Worm (Caenorhabditis elegans) whole organism, late embryonic: ENCODE measurements around the gene pcp-1.
A peak's percentile ranks its signal among the peaks of the same experiment; 100 is the strongest.

Experiments
- C08G9.2 ChIP-seq: sonication (generic microtip); optimal IDR thresholded peaks from 2 replicates; lab custom pipeline; 2016; ENCODE audit warnings: mild to moderate bottlenecking, missing genetic modification characterization, moderate library complexity, missing compliant biosample characterization
- K02D7.2 ChIP-seq: sonication (generic microtip); optimal IDR thresholded peaks from 2 replicates; lab custom pipeline; 2017; ENCODE audit warnings: mild to moderate bottlenecking, missing genetic modification characterization, missing compliant biosample characterization
- K09A11.1 ChIP-seq: sonication (generic microtip); optimal IDR thresholded peaks from 2 replicates; lab custom pipeline; 2017; ENCODE audit warnings: antibody characterized with exemption, mild to moderate bottlenecking, missing genetic modification characterization, missing compliant biosample characterization; ENCODE audit not compliant: insufficient read depth
- T23F11.4 ChIP-seq: fragments of 200-800 bp; sonication (Bioruptor generic); optimal IDR thresholded peaks from 2 replicates; lab custom pipeline; 2018; ENCODE audit warnings: mild to moderate bottlenecking, missing genetic modification characterization, missing compliant biosample characterization
- Y22D7AL.16 ChIP-seq: sonication (generic microtip); optimal IDR thresholded peaks from 2 replicates; lab custom pipeline; 2016; ENCODE audit warnings: missing genetic modification characterization, missing compliant biosample characterization
- ceh-14 ChIP-seq: sonication (generic microtip); optimal IDR thresholded peaks from 2 replicates; lab custom pipeline; 2016; ENCODE audit warnings: missing genotype, missing genetic modification characterization, missing compliant biosample characterization
- ceh-18 ChIP-seq: sonication (generic microtip); optimal IDR thresholded peaks from 2 replicates; lab custom pipeline; 2016; ENCODE audit warnings: missing genetic modification characterization, missing compliant biosample characterization
- ceh-19 ChIP-seq: fragments of 200-800 bp; sonication (Bioruptor generic); optimal IDR thresholded peaks from 2 replicates; lab custom pipeline; 2018; ENCODE audit warnings: mild to moderate bottlenecking, missing genetic modification characterization, missing compliant biosample characterization
- ceh-24 ChIP-seq: sonication (generic microtip); optimal IDR thresholded peaks from 2 replicates; lab custom pipeline; 2016; ENCODE audit warnings: mild to moderate bottlenecking, missing genetic modification characterization, missing compliant biosample characterization
- ceh-30 ChIP-seq: fragments of 150-350 bp; optimal IDR thresholded peaks from 2 replicates; lab custom pipeline; 2014; ENCODE audit warnings: missing biosample characterization, missing genetic modification characterization
- ceh-34 ChIP-seq: sonication (generic microtip); optimal IDR thresholded peaks from 2 replicates; lab custom pipeline; 2016; ENCODE audit warnings: mild to moderate bottlenecking, missing genetic modification characterization, missing compliant biosample characterization
- ceh-45 ChIP-seq: fragments of 200-800 bp; sonication (Bioruptor generic); IDR thresholded peaks from 2 replicates; pipeline ENCODE4 v1.3.6; 2022; ENCODE audit warnings: missing genetic modification reagents, missing genetic modification characterization, missing compliant biosample characterization
- ceh-48 ChIP-seq: sonication (generic microtip); optimal IDR thresholded peaks from 2 replicates; lab custom pipeline; 2016; ENCODE audit warnings: missing genetic modification characterization, inconsistent platforms, missing compliant biosample characterization
- ceh-6 ChIP-seq: fragments of 200-800 bp; sonication (Bioruptor generic); optimal IDR thresholded peaks from 2 replicates; lab custom pipeline; 2018; ENCODE audit warnings: mild to moderate bottlenecking, missing genetic modification characterization, missing compliant biosample characterization
- ceh-9 ChIP-seq: sonication (generic microtip); optimal IDR thresholded peaks from 2 replicates; lab custom pipeline; 2016; ENCODE audit warnings: mild to moderate bottlenecking, missing genetic modification characterization, inconsistent platforms, missing compliant biosample characterization
- dmd-4 ChIP-seq: sonication (generic microtip); optimal IDR thresholded peaks from 2 replicates; lab custom pipeline; 2016; ENCODE audit warnings: borderline replicate concordance, missing genetic modification characterization, missing compliant biosample characterization
- elt-2 ChIP-seq: sonication (generic microtip); optimal IDR thresholded peaks from 2 replicates; lab custom pipeline; 2016; ENCODE audit warnings: missing genetic modification reagents, missing genetic modification characterization, missing compliant biosample characterization
- fax-1 ChIP-seq: sonication (generic microtip); optimal IDR thresholded peaks from 2 replicates; lab custom pipeline; 2016; ENCODE audit warnings: missing genotype, missing genetic modification characterization, missing compliant biosample characterization
- fkh-10 ChIP-seq: fragments of 150-350 bp; optimal IDR thresholded peaks from 2 replicates; lab custom pipeline; 2014; ENCODE audit warnings: missing biosample characterization, missing genetic modification reagents, missing genetic modification characterization
- fkh-6 ChIP-seq: sonication (generic microtip); optimal IDR thresholded peaks from 2 replicates; lab custom pipeline; 2016; ENCODE audit warnings: missing genetic modification characterization, missing compliant biosample characterization
- hlh-15 ChIP-seq: sonication (generic microtip); optimal IDR thresholded peaks from 2 replicates; lab custom pipeline; 2016; ENCODE audit warnings: missing genetic modification characterization, missing compliant biosample characterization
- lin-11 ChIP-seq: fragments of 200-800 bp; sonication (Bioruptor generic); optimal IDR thresholded peaks from 2 replicates; lab custom pipeline; 2018; ENCODE audit warnings: mild to moderate bottlenecking, missing genetic modification characterization, missing compliant biosample characterization
- nfya-1 ChIP-seq: sonication (generic microtip); optimal IDR thresholded peaks from 2 replicates; lab custom pipeline; 2017; ENCODE audit warnings: missing genetic modification characterization, mild to moderate bottlenecking, missing compliant biosample characterization, antibody characterized with exemption, moderate library complexity
- odd-2 ChIP-seq: sonication (generic microtip); optimal IDR thresholded peaks from 2 replicates; lab custom pipeline; 2017; ENCODE audit warnings: antibody characterized with exemption, mild to moderate bottlenecking, missing genetic modification characterization, missing compliant biosample characterization
- pat-9 ChIP-seq: fragments of 200-800 bp; sonication (Bioruptor generic); optimal IDR thresholded peaks from 2 replicates; lab custom pipeline; 2018; ENCODE audit warnings: mild to moderate bottlenecking, missing genetic modification characterization, moderate library complexity, missing compliant biosample characterization
- pax-1 ChIP-seq: fragments of 150-350 bp; optimal IDR thresholded peaks from 2 replicates; lab custom pipeline; 2014; ENCODE audit warnings: missing biosample characterization, missing genetic modification characterization
- pha-2 ChIP-seq: sonication (generic microtip); optimal IDR thresholded peaks from 2 replicates; lab custom pipeline; 2017; ENCODE audit warnings: mild to moderate bottlenecking, missing genetic modification characterization, missing compliant biosample characterization
- pha-4 ChIP-seq: fragments of 150-350 bp; optimal IDR thresholded peaks from 2 replicates; lab custom pipeline; 2018; ENCODE audit warnings: missing biosample characterization, missing genetic modification reagents, missing genetic modification characterization
- rnt-1 ChIP-seq: sonication (generic microtip); optimal IDR thresholded peaks from 2 replicates; lab custom pipeline; 2016; ENCODE audit warnings: missing genetic modification characterization, missing compliant biosample characterization
- sdc-2 ChIP-seq: sonication (generic microtip); optimal IDR thresholded peaks from 2 replicates; lab custom pipeline; 2016; ENCODE audit warnings: missing genotype, missing genetic modification characterization, missing compliant biosample characterization
- ttx-3 ChIP-seq: sonication (generic microtip); optimal IDR thresholded peaks from 2 replicates; lab custom pipeline; 2016; ENCODE audit warnings: missing genetic modification reagents, missing genetic modification characterization, missing compliant biosample characterization
- unc-42 ChIP-seq: sonication (generic microtip); optimal IDR thresholded peaks from 2 replicates; lab custom pipeline; 2016; ENCODE audit warnings: missing genotype, missing genetic modification characterization, missing compliant biosample characterization
- zip-5 ChIP-seq: sonication (generic microtip); optimal IDR thresholded peaks from 2 replicates; lab custom pipeline; 2016; ENCODE audit warnings: missing genetic modification characterization, missing compliant biosample characterization

pcp-1 gene

ce11 chrIII:7754348-7754747 lies 4.4 kb upstream of the pcp-1 start, which contains the start of gene cdh-3:
TSS of gene cdh-3 (minus strand) at chrIII:7754448.
- TF ChIP-seq K02D7.2 (tag; lab: Kevin White, UChicago) (no peak), fkh-10 (GFP tag; lab: Kevin White, UChicago) (no peak), ceh-24 (tag; lab: Kevin White, UChicago) (no peak), fkh-6 (tag; lab: Kevin White, UChicago) (no peak), pha-4 (tag; lab: Kevin White, UChicago) (no peak), Y22D7AL.16 (no peak), rnt-1 (tag; lab: Kevin White, UChicago) (no peak), dmd-4 (tag; lab: Kevin White, UChicago) (no peak), C08G9.2 (tag; lab: Kevin White, UChicago) (no peak), hlh-15 (tag; lab: Kevin White, UChicago) (no peak), fax-1 (tag; lab: Kevin White, UChicago) (no peak), zip-5 (tag; lab: Kevin White, UChicago) (no peak), pha-2 (tag; lab: Kevin White, UChicago) (no peak), lin-11 (tag; lab: Kevin White, UChicago) (no peak), pax-1 (tag; lab: Kevin White, UChicago) (no peak), ceh-45 (no peak), pat-9 (tag; lab: Kevin White, UChicago) (no peak), ceh-6 (no peak), T23F11.4 (GFP tag; lab: Kevin White, UChicago) (no peak), ceh-30 (tag; lab: Kevin White, UChicago) (no peak)

ce11 chrIII:7762250-7762649 lies 3.5 kb downstream of the pcp-1 start:
- no peak for TF ChIP-seq odd-2 (tag; lab: Kevin White, UChicago)
- peak; percentile 80 for TF ChIP-seq elt-2 (tag; lab: Kevin White, UChicago)
- TF ChIP-seq, all 69 proteins: peak for 1

- TF ChIP-seq ceh-9, result no peak
- TF ChIP-seq ttx-3 (tag; lab: Kevin White, UChicago), result no peak
- no peak for TF ChIP-seq ceh-34 (tag; lab: Kevin White, UChicago)
Observed at ce11 chrIII:7763503-7763902, 4.8 kb downstream of the pcp-1 start, which contains the start of gene mtx-2. TSS of gene mtx-2 (minus strand) at chrIII:7763603.

ce11 chrIII:7765974-7766373 lies 7.3 kb downstream of the pcp-1 start, which contains the start of gene ZK686.2:
TSS of gene ZK686.2 (minus strand) at chrIII:7766052.
- TF ChIP-seq nfya-1 (peak; percentile 24), sdc-2 (tag; lab: Kevin White, UChicago) (no peak), zip-5 (tag; lab: Kevin White, UChicago) (no peak), unc-42 (tag; lab: Kevin White, UChicago) (peak; percentile 40), ceh-18 (tag; lab: Kevin White, UChicago) (no peak), T23F11.4 (GFP tag; lab: Kevin White, UChicago) (no peak), ceh-14 (tag; lab: Kevin White, UChicago) (no peak), ceh-19 (no peak), ceh-48 (tag; lab: Kevin White, UChicago) (peak; percentile 77)

ce11 chrIII:7767415-7767814 lies 8.7 kb downstream of the pcp-1 start, which contains the start of gene ZK686.5:
TSS of gene ZK686.5 (minus strand) at chrIII:7767515.
- TF ChIP-seq ttx-3 (tag; lab: Kevin White, UChicago) (no peak), K09A11.1 (no peak), fax-1 (tag; lab: Kevin White, UChicago) (no peak), pha-4 (tag; lab: Kevin White, UChicago) (no peak)
